Fruit fly (Drosophila melanogaster): ENCODE measurements around the gene crb.
A peak's percentile ranks its signal among the peaks of the same experiment; 100 is the strongest.

Gene crb

dm6 chr3R:24320342-24320711 is 25.4 kb downstream of the crb start (continued):
- no peak for TF ChIP-seq lbe (GFP tag; optimal IDR thresholded peaks at IDR 0.05)
- TF ChIP-seq Hmr (GFP tag; optimal IDR thresholded peaks at IDR 0.05) = no peak
- no peak for TF ChIP-seq sug (tag; optimal IDR thresholded peaks at IDR 0.05)
- no peak for TF ChIP-seq cato (GFP tag; optimal IDR thresholded peaks at IDR 0.05; ENCODE audit: borderline replicate concordance)
- TF ChIP-seq CG11560 (tag; IDR thresholded peaks at IDR 0.05) = no peak
- no peak for TF ChIP-seq CG3281 (GFP tag; optimal IDR thresholded peaks at IDR 0.05)
- TF ChIP-seq CG7357 (GFP tag; IDR thresholded peaks at IDR 0.05) = no peak
- no peak for TF ChIP-seq CG1603 (tag; optimal IDR thresholded peaks at IDR 0.05)
- TF ChIP-seq Aef1 (GFP tag; IDR thresholded peaks at IDR 0.05) = no peak
- peak; percentile 25 for TF ChIP-seq CG17912 (GFP tag; optimal IDR thresholded peaks at IDR 0.05)
- no peak for TF ChIP-seq CG12155 (GFP tag; optimal IDR thresholded peaks at IDR 0.05)
- no peak for TF ChIP-seq CG31365 (tag; optimal IDR thresholded peaks at IDR 0.05)
- peak; percentile 66; the same call in 3 of the 4 replicates for TF ChIP-seq Dll (GFP tag; IDR thresholded peaks at IDR 0.05; ENCODE audit: partially characterized antibody)
- no peak for TF ChIP-seq Ptx1 (GFP tag; IDR thresholded peaks at IDR 0.05)
- no peak for TF ChIP-seq CG7928 (GFP tag; optimal IDR thresholded peaks at IDR 0.05)
- no peak for TF ChIP-seq Elba2 (GFP tag; optimal IDR thresholded peaks at IDR 0.05)
- TF ChIP-seq CG10979 (tag; optimal IDR thresholded peaks at IDR 0.05) = peak; percentile 41
- TF ChIP-seq NC2β (GFP tag; optimal IDR thresholded peaks at IDR 0.05) = no peak
- no peak for TF ChIP-seq abd-A (tag; optimal IDR thresholded peaks at IDR 0.05)
- no peak for TF ChIP-seq wdn (GFP tag; IDR thresholded peaks at IDR 0.05)
- TF ChIP-seq CG3407 (GFP tag; optimal IDR thresholded peaks at IDR 0.05) = no peak
- no peak for TF ChIP-seq CG18619 (GFP tag; optimal IDR thresholded peaks at IDR 0.05)
- no peak for TF ChIP-seq unpg (GFP tag; optimal IDR thresholded peaks at IDR 0.05)
- no peak for TF ChIP-seq bcd (GFP tag; optimal IDR thresholded peaks at IDR 0.05)
- TF ChIP-seq CG3838 (GFP tag; optimal IDR thresholded peaks at IDR 0.05) = no peak
- no peak for TF ChIP-seq z (GFP tag; IDR thresholded peaks at IDR 0.05)
- TF ChIP-seq CG15269 (tag; optimal IDR thresholded peaks at IDR 0.05) = no peak
- no peak for TF ChIP-seq CG4360 (GFP tag; IDR thresholded peaks at IDR 0.05)
- TF ChIP-seq HHEX (GFP tag; optimal IDR thresholded peaks at IDR 0.05) = no peak
- no peak for TF ChIP-seq eyg (GFP tag; optimal IDR thresholded peaks at IDR 0.05)
- TF ChIP-seq CG6272 (GFP tag; IDR thresholded peaks at IDR 0.05) = no peak
- no peak for TF ChIP-seq yki (optimal IDR thresholded peaks at IDR 0.05)
- no peak for TF ChIP-seq CG18764 (GFP tag; optimal IDR thresholded peaks at IDR 0.05)
- TF ChIP-seq CG42726 (GFP tag; IDR thresholded peaks at IDR 0.05; ENCODE audit: partially characterized antibody) = peak; percentile 39; the same call in 1 of the 2 replicates
- TF ChIP-seq CG15073 (GFP tag; optimal IDR thresholded peaks at IDR 0.05) = no peak
- TF ChIP-seq cas (GFP tag; IDR thresholded peaks at IDR 0.05) = no peak
- TF ChIP-seq Scr (GFP tag; IDR thresholded peaks at IDR 0.05; ENCODE audit: partially characterized antibody) = peak; percentile 68
- TF ChIP-seq HLH3B (GFP tag; IDR thresholded peaks at IDR 0.05) = no peak
- no peak for TF ChIP-seq CG11085 (GFP tag; IDR thresholded peaks at IDR 0.05)
- no peak for TF ChIP-seq sc (optimal IDR thresholded peaks at IDR 0.05)
- no peak for TF ChIP-seq sc (GFP tag; optimal IDR thresholded peaks at IDR 0.05)
- TF ChIP-seq fd3F (GFP tag; optimal IDR thresholded peaks at IDR 0.05) = no peak
- TF ChIP-seq MESR4 (GFP tag; optimal IDR thresholded peaks at IDR 0.05) = peak; percentile 43
- no peak for TF ChIP-seq CG34422 (GFP tag; IDR thresholded peaks at IDR 0.05)
- no peak for TF ChIP-seq Dbx (GFP tag; IDR thresholded peaks at IDR 0.05)
- TF ChIP-seq CG9797 (GFP tag; optimal IDR thresholded peaks at IDR 0.05) = no peak
- no peak for TF ChIP-seq CG8281 (tag; optimal IDR thresholded peaks at IDR 0.05)
- TF ChIP-seq CG32772 (GFP tag; IDR thresholded peaks at IDR 0.05) = no peak
- no peak for TF ChIP-seq Asciz (GFP tag; optimal IDR thresholded peaks at IDR 0.05)
- no peak for TF ChIP-seq gem (tag; optimal IDR thresholded peaks at IDR 0.05)
- no peak for TF ChIP-seq Dek (tag; optimal IDR thresholded peaks at IDR 0.05)
- TF ChIP-seq maf-S (GFP tag; optimal IDR thresholded peaks at IDR 0.05) = no peak
- TF ChIP-seq fd64A (GFP tag; optimal IDR thresholded peaks at IDR 0.05) = no peak

Data from whole organism, embryonic.